Worm (Caenorhabditis elegans) whole organism, L3 larva: ENCODE measurements around the gene ser-6.

Experiments used
- R02D3.7 ChIP-seq: fragments of 150-350 bp; optimal IDR thresholded peaks from 2 replicates; lab custom pipeline; 2014; ENCODE audit warnings: missing biosample characterization, missing genetic modification characterization
- ZK546.5 ChIP-seq: sonication (generic microtip); optimal IDR thresholded peaks from 2 replicates; lab custom pipeline; 2017; ENCODE audit warnings: missing biosample characterization, missing genetic modification characterization
- aly-2 ChIP-seq: fragments of 150-350 bp; optimal IDR thresholded peaks from 2 replicates; lab custom pipeline; 2014; ENCODE audit warnings: missing biosample characterization, missing genetic modification characterization
- ama-1 ChIP-seq: fragments of 150-350 bp; optimal IDR thresholded peaks from 2 replicates; lab custom pipeline; 2018
- ceh-28 ChIP-seq: fragments of 150-350 bp; optimal IDR thresholded peaks from 2 replicates; lab custom pipeline; 2014; ENCODE audit warnings: missing biosample characterization, missing genetic modification reagents, missing genetic modification characterization
- ceh-82 ChIP-seq: fragments of 150-350 bp; optimal IDR thresholded peaks from 2 replicates; lab custom pipeline; 2014; ENCODE audit warnings: missing biosample characterization, missing genetic modification characterization
- ceh-9 ChIP-seq: sonication (generic microtip); optimal IDR thresholded peaks from 2 replicates; lab custom pipeline; 2018; ENCODE audit warnings: missing biosample characterization, missing genetic modification characterization
- daf-12 ChIP-seq: fragments of 150-350 bp; optimal IDR thresholded peaks from 2 replicates; lab custom pipeline; 2014; ENCODE audit warnings: missing biosample characterization, missing genetic modification reagents, missing genetic modification characterization
- egl-27 ChIP-seq: sonication (generic microtip); optimal IDR thresholded peaks from 4 replicates; lab custom pipeline; 2017; ENCODE audit warnings: missing biosample characterization, missing genetic modification reagents, missing genetic modification characterization
- egl-5 ChIP-seq: fragments of 150-350 bp; optimal IDR thresholded peaks from 2 replicates; lab custom pipeline; 2017; ENCODE audit warnings: missing biosample characterization, missing genetic modification reagents, missing genetic modification characterization, inconsistent platforms
- elt-1 ChIP-seq: fragments of 150-350 bp; optimal IDR thresholded peaks from 2 replicates; lab custom pipeline; 2014; ENCODE audit warnings: missing biosample characterization, missing genetic modification characterization
- elt-2 ChIP-seq: sonication (generic microtip); optimal IDR thresholded peaks from 2 replicates; lab custom pipeline; 2016; ENCODE audit warnings: missing genetic modification reagents, mild to moderate bottlenecking, missing genetic modification characterization, missing compliant biosample characterization
- elt-3 ChIP-seq, 3 experiments: fragments of 150-350 bp in 1 of 3; sonication (generic microtip) in 2 of 3; optimal IDR thresholded peaks; 2 replicates in 2 of 3; 4 replicates in 1 of 3; lab custom pipeline; 2014 to 2017; ENCODE audit warnings: missing biosample characterization in 3 of 3, missing genetic modification characterization in 3 of 3
- eor-1 ChIP-seq, 2 experiments: fragments of 150-350 bp; optimal IDR thresholded peaks; 2 replicates each; lab custom pipeline; 2014 to 2018; ENCODE audit warnings: missing biosample characterization in 2 of 2, missing genetic modification characterization in 2 of 2
- fkh-10 ChIP-seq: sonication (generic microtip); optimal IDR thresholded peaks from 2 replicates; lab custom pipeline; 2017; ENCODE audit warnings: missing biosample characterization, missing genetic modification reagents, missing genetic modification characterization
- fkh-2 ChIP-seq: fragments of 150-350 bp; optimal IDR thresholded peaks from 2 replicates; lab custom pipeline; 2014; ENCODE audit warnings: missing biosample characterization, missing genetic modification reagents, missing genetic modification characterization
- fos-1 ChIP-seq: fragments of 150-350 bp; optimal IDR thresholded peaks from 2 replicates; lab custom pipeline; 2014; ENCODE audit warnings: missing biosample characterization, missing genetic modification characterization
- hmg-11 ChIP-seq: sonication (generic microtip); optimal IDR thresholded peaks from 2 replicates; lab custom pipeline; 2016; ENCODE audit warnings: missing genetic modification characterization, missing compliant biosample characterization
- jun-1 ChIP-seq: fragments of 150-350 bp; optimal IDR thresholded peaks from 2 replicates; lab custom pipeline; 2014; ENCODE audit warnings: missing biosample characterization, missing genetic modification reagents, missing genetic modification characterization
- lin-15B ChIP-seq: fragments of 150-350 bp; optimal IDR thresholded peaks from 2 replicates; lab custom pipeline; 2014; ENCODE audit warnings: missing biosample characterization, missing genetic modification characterization
- lin-39 ChIP-seq: fragments of 150-350 bp; optimal IDR thresholded peaks from 2 replicates; lab custom pipeline; 2018; ENCODE audit warnings: missing biosample characterization, missing genetic modification reagents, missing genetic modification characterization
- nfya-1 ChIP-seq: sonication (generic microtip); optimal IDR thresholded peaks from 2 replicates; lab custom pipeline; 2017; ENCODE audit warnings: missing genetic modification characterization, mild to moderate bottlenecking, missing compliant biosample characterization, antibody characterized with exemption, moderate library complexity; ENCODE audit not compliant: insufficient read depth
- nhr-11 ChIP-seq: fragments of 150-350 bp; optimal IDR thresholded peaks from 2 replicates; lab custom pipeline; 2014; ENCODE audit warnings: missing biosample characterization, missing genetic modification characterization
- nhr-12 ChIP-seq: fragments of 150-350 bp; optimal IDR thresholded peaks from 2 replicates; lab custom pipeline; 2014; ENCODE audit warnings: missing biosample characterization, missing genetic modification characterization
- nhr-237 ChIP-seq: fragments of 150-350 bp; optimal IDR thresholded peaks from 2 replicates; lab custom pipeline; 2014; ENCODE audit warnings: missing biosample characterization, missing genetic modification characterization
- nhr-28 ChIP-seq: fragments of 150-350 bp; optimal IDR thresholded peaks from 2 replicates; lab custom pipeline; 2014; ENCODE audit warnings: missing biosample characterization, missing genetic modification characterization
- nhr-43 ChIP-seq: sonication (generic microtip); optimal IDR thresholded peaks from 2 replicates; lab custom pipeline; 2016; ENCODE audit warnings: mild to moderate bottlenecking, missing genetic modification characterization, missing compliant biosample characterization; ENCODE audit not compliant: poor library complexity, severe bottlenecking
- nhr-67 ChIP-seq: fragments of 150-350 bp; optimal IDR thresholded peaks from 2 replicates; lab custom pipeline; 2014; ENCODE audit warnings: missing biosample characterization, missing genetic modification characterization
- nhr-77 ChIP-seq: fragments of 150-350 bp; optimal IDR thresholded peaks from 2 replicates; lab custom pipeline; 2014; ENCODE audit warnings: missing biosample characterization, missing genetic modification characterization
- pqm-1 ChIP-seq: fragments of 150-350 bp; optimal IDR thresholded peaks from 2 replicates; lab custom pipeline; 2017; ENCODE audit warnings: missing biosample characterization, missing genetic modification characterization, inconsistent platforms
- sea-2 ChIP-seq: fragments of 150-350 bp; sonication (generic microtip); optimal IDR thresholded peaks from 4 replicates; lab custom pipeline; 2014; ENCODE audit warnings: missing biosample characterization, missing genetic modification reagents, missing genetic modification characterization
- skn-1 ChIP-seq: fragments of 150-350 bp; optimal IDR thresholded peaks from 2 replicates; lab custom pipeline; 2014; ENCODE audit warnings: missing biosample characterization, missing genetic modification characterization
- snpc-4 ChIP-seq: fragments of 150-350 bp; optimal IDR thresholded peaks from 2 replicates; lab custom pipeline; 2014; ENCODE audit warnings: missing biosample characterization, missing genetic modification characterization
- tbx-2 ChIP-seq: sonication (generic microtip); optimal IDR thresholded peaks from 2 replicates; lab custom pipeline; 2016; ENCODE audit warnings: mild to moderate bottlenecking, missing genetic modification characterization, missing compliant biosample characterization
- unc-62 ChIP-seq: fragments of 150-350 bp; sonication (generic microtip); optimal IDR thresholded peaks from 4 replicates; lab custom pipeline; 2014; ENCODE audit warnings: missing biosample characterization, missing genetic modification reagents, missing genetic modification characterization
- zag-1 ChIP-seq: fragments of 150-350 bp; optimal IDR thresholded peaks from 2 replicates; lab custom pipeline; 2014; ENCODE audit warnings: missing biosample characterization, missing genetic modification characterization
- ztf-11 ChIP-seq: fragments of 150-350 bp; optimal IDR thresholded peaks from 2 replicates; lab custom pipeline; 2014; ENCODE audit warnings: missing biosample characterization, missing genetic modification characterization
- ztf-4 ChIP-seq: fragments of 150-350 bp; optimal IDR thresholded peaks from 2 replicates; lab custom pipeline; 2014; ENCODE audit warnings: missing biosample characterization, missing genetic modification characterization

ser-6 gene

ce11 chrIV:2982443-2982842, 22.5 kb downstream of the ser-6 start:
- TF ChIP-seq zag-1 (tag; lab: Kevin White, UChicago): no peak
- TF ChIP-seq ceh-9 (tag; lab: Kevin White, UChicago): no peak
- TF ChIP-seq egl-27 (tag; lab: Kevin White, UChicago): no peak
- no peak for TF ChIP-seq daf-12
- no peak for TF ChIP-seq ceh-28 (tag; lab: Kevin White, UChicago)
- no peak for TF ChIP-seq ZK546.5 (tag; lab: Kevin White, UChicago)
- TF ChIP-seq elt-2 (tag; lab: Kevin White, UChicago): no peak
- TF ChIP-seq sea-2 (GFP tag; lab: Kevin White, UChicago): no peak
- TF ChIP-seq hmg-11 (tag; lab: Kevin White, UChicago): no peak
- TF ChIP-seq nhr-67 (tag; lab: Kevin White, UChicago): no peak
- TF ChIP-seq fos-1: no peak
- TF ChIP-seq, all 47 proteins: peak for 0

ce11 chrIV:2986720-2987119, 26.8 kb downstream of the ser-6 start:
- TF ChIP-seq egl-5 (tag; lab: Kevin White, UChicago) (no peak), zag-1 (tag; lab: Kevin White, UChicago) (no peak), tbx-2 (no peak), nhr-237 (tag; lab: Kevin White, UChicago) (no peak), jun-1 (tag; lab: Kevin White, UChicago) (no peak), nhr-43 (tag; lab: Kevin White, UChicago) (no peak), pqm-1 (tag; lab: Kevin White, UChicago) (no peak), ceh-9 (tag; lab: Kevin White, UChicago) (no peak), eor-1 (tag; optimal IDR thresholded peaks at IDR 0.05; lab: Kevin White, UChicago) (no peak), daf-12 (no peak), ceh-82 (no peak), fkh-10 (no peak), lin-15B (tag; lab: Kevin White, UChicago) (no peak)
- TF ChIP-seq, all 47 proteins: peak for 0

ce11 chrIV:2990519-2990918, 30.6 kb downstream of the ser-6 start:
- TF ChIP-seq fkh-2 (tag; lab: Kevin White, UChicago) (no peak), skn-1 (tag; lab: Kevin White, UChicago) (no peak), elt-3 (tag; optimal IDR thresholded peaks at IDR 0.05; lab: Kevin White, UChicago) (no peak), nhr-43 (tag; lab: Kevin White, UChicago) (no peak), ztf-4 (no peak), eor-1 (tag; optimal IDR thresholded peaks at IDR 0.05; lab: Kevin White, UChicago) (no peak), fos-1 (no peak), unc-62 (GFP tag; lab: Kevin White, UChicago) (no peak), nhr-67 (tag; lab: Kevin White, UChicago) (no peak), lin-39 (tag; lab: Kevin White, UChicago) (peak; percentile 87), nhr-77 (no peak), ama-1 (lab: Kevin White, UChicago) (no peak), elt-1 (no peak), nfya-1 (tag; lab: Kevin White, UChicago) (peak; percentile 75), ceh-82 (no peak), egl-27 (tag; lab: Kevin White, UChicago) (no peak), R02D3.7 (no peak), fkh-10 (no peak), nhr-11 (tag; lab: Kevin White, UChicago) (no peak), nhr-28 (tag; lab: Kevin White, UChicago) (no peak), zag-1 (tag; lab: Kevin White, UChicago) (no peak), egl-5 (tag; lab: Kevin White, UChicago) (no peak), ceh-9 (tag; lab: Kevin White, UChicago) (no peak), jun-1 (tag; lab: Kevin White, UChicago) (no peak), snpc-4 (tag; lab: Kevin White, UChicago) (no peak), hmg-11 (tag; lab: Kevin White, UChicago) (peak; percentile 8), nhr-12 (tag; lab: Kevin White, UChicago) (no peak), tbx-2 (peak; percentile 12), aly-2 (tag; lab: Kevin White, UChicago) (no peak), daf-12 (no peak), ceh-28 (tag; lab: Kevin White, UChicago) (no peak), ztf-11 (tag; lab: Kevin White, UChicago) (no peak)
